Fruit fly (Drosophila melanogaster) whole organism, embryonic: ENCODE results near the gene tral.
A peak's percentile ranks its signal among the peaks of the same experiment; 100 is the strongest.

Source experiments
- ATbp ChIP-seq: fragments of 200-800 bp; sonication (Bioruptor generic); optimal IDR thresholded peaks from 2 replicates; lab custom pipeline; 2017; ENCODE audit warnings: missing biosample characterization, mild to moderate bottlenecking, missing genetic modification characterization, missing genetic modification reagents
- Atf6 ChIP-seq: fragments of 200-800 bp; sonication (Bioruptor generic); IDR thresholded peaks from 2 replicates; pipeline ENCODE4 v1.3.6; 2022; ENCODE audit warnings: missing biosample characterization, missing genetic modification characterization
- CG10462 ChIP-seq: fragments of 200-800 bp; sonication (Bioruptor generic); optimal IDR thresholded peaks from 2 replicates; lab custom pipeline; 2016; ENCODE audit warnings: missing biosample characterization, missing genetic modification characterization
- CG11695 ChIP-seq: fragments of 200-800 bp; sonication (Bioruptor generic); IDR thresholded peaks from 3 replicates; pipeline ENCODE4 v1.3.6; 2022; ENCODE audit warnings: missing biosample characterization, missing genetic modification characterization
- CG12659 ChIP-seq: fragments of 200-800 bp; sonication (Bioruptor generic); optimal IDR thresholded peaks from 3 replicates; lab custom pipeline; 2017; ENCODE audit warnings: mild to moderate bottlenecking, missing biosample characterization, missing genetic modification reagents, missing genetic modification characterization
- CG14710 ChIP-seq: fragments of 200-800 bp; sonication (Bioruptor generic); optimal IDR thresholded peaks from 3 replicates; lab custom pipeline; 2019; ENCODE audit warnings: missing biosample characterization, mild to moderate bottlenecking, missing genetic modification characterization, moderate library complexity
- CG15479 ChIP-seq: fragments of 200-800 bp; sonication (Bioruptor generic); optimal IDR thresholded peaks from 3 replicates; lab custom pipeline; 2019; ENCODE audit warnings: missing biosample characterization, mild to moderate bottlenecking, missing genetic modification characterization, moderate library complexity
- CG15601 ChIP-seq: fragments of 200-800 bp; sonication (Bioruptor generic); optimal IDR thresholded peaks from 3 replicates; lab custom pipeline; 2019; ENCODE audit warnings: missing biosample characterization, mild to moderate bottlenecking, missing genetic modification characterization, moderate library complexity
- CG16863 ChIP-seq: fragments of 200-800 bp; sonication (Bioruptor generic); optimal IDR thresholded peaks from 3 replicates; lab custom pipeline; 2016; ENCODE audit warnings: missing biosample characterization, missing genetic modification characterization
- CG1832 ChIP-seq: fragments of 200-800 bp; sonication (Bioruptor generic); optimal IDR thresholded peaks from 2 replicates; lab custom pipeline; 2017; ENCODE audit warnings: missing biosample characterization, mild to moderate bottlenecking, missing genetic modification characterization, inconsistent platforms
- CG2202 ChIP-seq: fragments of 200-800 bp; sonication (Bioruptor generic); optimal IDR thresholded peaks from 2 replicates; lab custom pipeline; 2018; ENCODE audit warnings: missing biosample characterization, mild to moderate bottlenecking, missing genetic modification characterization
- CG2678 ChIP-seq: fragments of 200-800 bp; sonication (Bioruptor generic); optimal IDR thresholded peaks from 3 replicates; lab custom pipeline; 2019; ENCODE audit warnings: missing biosample characterization, mild to moderate bottlenecking, missing genetic modification characterization, moderate library complexity
- CG30020 ChIP-seq: fragments of 200-800 bp; optimal IDR thresholded peaks from 2 replicates; lab custom pipeline; 2019; ENCODE audit warnings: missing biosample characterization, mild to moderate bottlenecking, missing genetic modification characterization, moderate library complexity
- CG3847 ChIP-seq: fragments of 200-800 bp; sonication (Bioruptor generic); IDR thresholded peaks from 2 replicates; pipeline ENCODE4 v1.3.6; 2022; ENCODE audit warnings: missing biosample characterization, missing genetic modification characterization
- CG4360 ChIP-seq: fragments of 200-800 bp; sonication (Bioruptor generic); IDR thresholded peaks from 2 replicates; pipeline ENCODE4 v1.3.6; 2022; ENCODE audit warnings: missing biosample characterization, missing genetic modification characterization
- CG43689 ChIP-seq: fragments of 200-800 bp; sonication (Bioruptor generic); IDR thresholded peaks from 2 replicates; pipeline ENCODE4 v1.3.6; 2022; ENCODE audit warnings: missing biosample characterization, missing genetic modification characterization
- CG5245 ChIP-seq: fragments of 200-800 bp; sonication (Bioruptor generic); optimal IDR thresholded peaks from 3 replicates; lab custom pipeline; 2016; ENCODE audit warnings: missing biosample characterization, missing genetic modification characterization
- CG6654 ChIP-seq: fragments of 200-800 bp; sonication (Bioruptor generic); optimal IDR thresholded peaks from 2 replicates; lab custom pipeline; 2017; ENCODE audit warnings: missing biosample characterization, mild to moderate bottlenecking, missing genetic modification characterization
- CG6689 ChIP-seq: fragments of 200-800 bp; sonication (Bioruptor generic); IDR thresholded peaks from 2 replicates; pipeline ENCODE4 v1.3.6; 2022; ENCODE audit warnings: missing biosample characterization, missing genetic modification characterization
- CG7357 ChIP-seq: fragments of 200-800 bp; sonication (Bioruptor generic); IDR thresholded peaks from 3 replicates; pipeline ENCODE4 v1.3.6; 2022; ENCODE audit warnings: missing biosample characterization, missing genetic modification characterization
- CG7745 ChIP-seq: fragments of 200-800 bp; sonication (Bioruptor generic); optimal IDR thresholded peaks from 2 replicates; lab custom pipeline; 2018; ENCODE audit warnings: missing biosample characterization, mild to moderate bottlenecking, missing genetic modification characterization, moderate library complexity
- CG7839 ChIP-seq: fragments of 200-800 bp; sonication (Bioruptor generic); optimal IDR thresholded peaks from 3 replicates; lab custom pipeline; 2018; ENCODE audit warnings: missing biosample characterization, mild to moderate bottlenecking, missing genetic modification characterization, moderate library complexity
- CG8089 ChIP-seq: fragments of 200-800 bp; sonication (Bioruptor generic); optimal IDR thresholded peaks from 3 replicates; lab custom pipeline; 2016; ENCODE audit warnings: missing biosample characterization, missing genetic modification characterization
- CG8290 ChIP-seq, 3 experiments: fragments of 200-800 bp; sonication (Bioruptor generic); optimal IDR thresholded peaks; 2 replicates each; lab custom pipeline; 2016 to 2019; ENCODE audit warnings: missing biosample characterization in 3 of 3, missing genetic modification characterization in 3 of 3, mild to moderate bottlenecking in 2 of 3, moderate library complexity in 1 of 3
- CG8924 ChIP-seq: fragments of 200-800 bp; optimal IDR thresholded peaks from 3 replicates; lab custom pipeline; 2019; ENCODE audit warnings: missing biosample characterization, mild to moderate bottlenecking, missing genetic modification characterization, moderate library complexity
- Chrac-16 ChIP-seq: fragments of 200-800 bp; sonication (Bioruptor generic); optimal IDR thresholded peaks from 3 replicates; lab custom pipeline; 2016; ENCODE audit warnings: missing biosample characterization, missing genetic modification characterization
- D19A ChIP-seq: fragments of 200-800 bp; optimal IDR thresholded peaks from 3 replicates; lab custom pipeline; 2019; ENCODE audit warnings: missing biosample characterization, mild to moderate bottlenecking, missing genetic modification characterization, moderate library complexity
- Dek ChIP-seq: fragments of 200-800 bp; sonication (Bioruptor generic); optimal IDR thresholded peaks from 3 replicates; lab custom pipeline; 2019; ENCODE audit warnings: missing biosample characterization, mild to moderate bottlenecking, missing genetic modification characterization, moderate library complexity
- Dll ChIP-seq: fragments of 200-800 bp; sonication (Bioruptor generic); IDR thresholded peaks from 4 replicates; pipeline ENCODE4 v1.3.6; 2022; ENCODE audit warnings: missing biosample characterization, missing genetic modification characterization; ENCODE audit not compliant: partially characterized antibody
- E2f2 ChIP-seq: fragments of 200-800 bp; sonication (Bioruptor generic); IDR thresholded peaks from 2 replicates; pipeline ENCODE4 v1.3.6; 2022; ENCODE audit warnings: missing biosample characterization, missing genetic modification characterization
- Oaz ChIP-seq: fragments of 200-800 bp; sonication (Bioruptor generic); IDR thresholded peaks from 2 replicates; pipeline ENCODE4 v1.3.6; 2022; ENCODE audit warnings: missing biosample characterization, missing genetic modification characterization
- ase ChIP-seq: fragments of 200-800 bp; sonication (Bioruptor generic); IDR thresholded peaks from 3 replicates; pipeline ENCODE4 v1.3.6; 2022; ENCODE audit warnings: missing biosample characterization, missing genetic modification characterization
- az2 ChIP-seq: fragments of 200-800 bp; sonication (Bioruptor generic); optimal IDR thresholded peaks from 3 replicates; lab custom pipeline; 2016; ENCODE audit warnings: missing biosample characterization, missing genetic modification characterization
- dmrt99B ChIP-seq: fragments of 200-800 bp; sonication (Bioruptor generic); optimal IDR thresholded peaks from 2 replicates; lab custom pipeline; 2018; ENCODE audit warnings: missing biosample characterization, mild to moderate bottlenecking, missing genetic modification characterization, moderate library complexity
- fd64A ChIP-seq: fragments of 200-800 bp; sonication (Bioruptor generic); optimal IDR thresholded peaks from 3 replicates; lab custom pipeline; 2018; ENCODE audit warnings: missing biosample characterization, mild to moderate bottlenecking, missing genetic modification characterization
- gem ChIP-seq: fragments of 200-800 bp; sonication (Bioruptor generic); optimal IDR thresholded peaks from 2 replicates; lab custom pipeline; 2019; ENCODE audit warnings: missing biosample characterization, mild to moderate bottlenecking, missing genetic modification characterization, moderate library complexity
- h ChIP-seq: fragments of >200 bp; optimal IDR thresholded peaks from 2 replicates; lab custom pipeline; 2017
- her ChIP-seq: fragments of 200-800 bp; sonication (Bioruptor generic); optimal IDR thresholded peaks from 2 replicates; lab custom pipeline; 2016; ENCODE audit warnings: missing biosample characterization, missing genetic modification characterization
- insv ChIP-seq, 2 experiments: fragments of 200-800 bp; sonication (Bioruptor generic); optimal IDR thresholded peaks; 3 replicates each; lab custom pipeline; 2016 to 2018; ENCODE audit warnings: missing biosample characterization in 2 of 2, missing genetic modification characterization in 2 of 2
- lola ChIP-seq, 3 experiments: fragments of >200 bp in 2 of 3; fragments of 200-800 bp in 1 of 3; sonication (Bioruptor generic) in 1 of 3; optimal IDR thresholded peaks; 2 replicates each; lab custom pipeline; 2017 to 2019; ENCODE audit warnings: missing biosample characterization in 3 of 3, missing genetic modification characterization in 3 of 3, mild to moderate bottlenecking in 1 of 3, moderate library complexity in 1 of 3
- org-1 ChIP-seq: fragments of 200-800 bp; sonication (Bioruptor generic); optimal IDR thresholded peaks from 2 replicates; lab custom pipeline; 2017; ENCODE audit warnings: missing biosample characterization, missing genetic modification characterization
- pros ChIP-seq: fragments of 200-800 bp; sonication (Bioruptor generic); optimal IDR thresholded peaks from 3 replicates; lab custom pipeline; 2019; ENCODE audit warnings: missing biosample characterization, mild to moderate bottlenecking, missing genetic modification characterization, moderate library complexity
- pum ChIP-seq: fragments of 200-800 bp; sonication (Bioruptor generic); optimal IDR thresholded peaks from 2 replicates; lab custom pipeline; 2016; ENCODE audit warnings: missing biosample characterization, missing genetic modification characterization
- ranshi ChIP-seq: fragments of 200-800 bp; sonication (Bioruptor generic); IDR thresholded peaks from 2 replicates; pipeline ENCODE4 v1.3.6; 2022; ENCODE audit warnings: missing biosample characterization, missing genetic modification characterization
- sens-2 ChIP-seq: fragments of 200-800 bp; sonication (Bioruptor generic); IDR thresholded peaks from 2 replicates; pipeline ENCODE4 v1.3.6; 2022; ENCODE audit warnings: missing biosample characterization, missing genetic modification characterization
- slbo ChIP-seq: fragments of 200-800 bp; sonication (Bioruptor generic); IDR thresholded peaks from 2 replicates; pipeline ENCODE4 v1.3.6; 2022; ENCODE audit warnings: missing biosample characterization, missing genetic modification characterization
- sqz ChIP-seq: fragments of 200-800 bp; sonication (Bioruptor generic); optimal IDR thresholded peaks from 3 replicates; lab custom pipeline; 2018; ENCODE audit warnings: missing biosample characterization, mild to moderate bottlenecking, missing genetic modification characterization
- tin ChIP-seq: fragments of 200-800 bp; sonication (Bioruptor generic); optimal IDR thresholded peaks from 3 replicates; lab custom pipeline; 2016; ENCODE audit warnings: missing biosample characterization, missing genetic modification characterization
- unpg ChIP-seq: fragments of 200-800 bp; sonication (Bioruptor generic); optimal IDR thresholded peaks from 3 replicates; lab custom pipeline; 2018; ENCODE audit warnings: missing biosample characterization, mild to moderate bottlenecking, missing genetic modification characterization, moderate library complexity
- vfl ChIP-seq: fragments of 200-800 bp; sonication (Bioruptor generic); optimal IDR thresholded peaks from 2 replicates; lab custom pipeline; 2016; ENCODE audit warnings: missing biosample characterization, missing genetic modification characterization

The tral gene

dm6 chr3L:12526433-12527113 is 11.7 kb downstream of the tral start, which contains the start of gene eIF2beta (continued):
- TF ChIP-seq CG2202 (tag; lab: Kevin White, UChicago) (peak; percentile 20), insv (GFP tag; optimal IDR thresholded peaks at IDR 0.05; lab: Kevin White, UChicago) (peak in 1 of 2 experiments; percentile 26), CG8924 (tag; lab: Kevin White, UChicago) (peak; percentile 57), CG7357 (GFP tag; lab: Robert Waterston, UW) (no peak), sens-2 (no peak), tin (GFP tag; lab: Kevin White, UChicago) (peak; percentile 31), lola (GFP tag; optimal IDR thresholded peaks at IDR 0.05; lab: Kevin White, UChicago) (no peak), ATbp (GFP tag; lab: Kevin White, UChicago) (no peak), gem (tag; lab: Kevin White, UChicago) (no peak), CG5245 (GFP tag; lab: Kevin White, UChicago) (peak; percentile 57), CG7839 (tag; lab: Kevin White, UChicago) (peak; percentile 39), slbo (GFP tag; lab: Robert Waterston, UW) (no peak), ranshi (no peak; the same call in 1 of the 2 replicates), CG10462 (GFP tag; lab: Kevin White, UChicago) (no peak), CG43689 (GFP tag; lab: Robert Waterston, UW) (no peak), fd64A (GFP tag; lab: Kevin White, UChicago) (no peak), unpg (GFP tag; lab: Kevin White, UChicago) (no peak), sqz (GFP tag; lab: Kevin White, UChicago) (peak; percentile 51), Dek (tag; lab: Kevin White, UChicago) (no peak), org-1 (GFP tag; lab: Kevin White, UChicago) (no peak), her (GFP tag; lab: Kevin White, UChicago) (no peak), ase (GFP tag; lab: Robert Waterston, UW) (no peak; the same call in 2 of the 3 replicates), vfl (GFP tag; lab: Kevin White, UChicago) (no peak), CG4360 (no peak), CG6689 (GFP tag; lab: Robert Waterston, UW) (no peak), CG30020 (tag; lab: Kevin White, UChicago) (peak; percentile 35), h (no peak), dmrt99B (peak; percentile 54), CG2678 (peak; percentile 27), Dll (GFP tag; lab: Robert Waterston, UW) (no peak), CG16863 (GFP tag; lab: Kevin White, UChicago) (peak; percentile 14), CG6654 (GFP tag; lab: Kevin White, UChicago) (peak; percentile 30), CG14710 (tag; lab: Kevin White, UChicago) (peak; percentile 64), E2f2 (GFP tag; lab: Robert Waterston, UW) (peak; percentile 20; the same call in 1 of the 2 replicates), Atf6 (GFP tag; lab: Robert Waterston, UW) (no peak), pum (no peak), CG7745 (tag; lab: Kevin White, UChicago) (no peak), CG8290 (GFP tag; optimal IDR thresholded peaks at IDR 0.05; lab: Kevin White, UChicago) (no peak), CG8290 (tag; optimal IDR thresholded peaks at IDR 0.05; lab: Kevin White, UChicago) (peak in 1 of 2 experiments; percentile 42), CG8089 (GFP tag; lab: Kevin White, UChicago) (no peak), az2 (GFP tag; lab: Kevin White, UChicago) (peak; percentile 49), CG11695 (GFP tag; lab: Robert Waterston, UW) (no peak), CG3847 (GFP tag; lab: Robert Waterston, UW) (no peak), D19A (tag; lab: Kevin White, UChicago) (peak; percentile 41), CG12659 (GFP tag; lab: Kevin White, UChicago) (peak; percentile 68), CG15601 (peak; percentile 52), pros (GFP tag; lab: Kevin White, UChicago) (no peak), CG15479 (GFP tag; lab: Kevin White, UChicago) (peak; percentile 14), Oaz (GFP tag; lab: Robert Waterston, UW) (no peak), Chrac-16 (GFP tag; lab: Kevin White, UChicago) (peak; percentile 28), CG1832 (GFP tag; lab: Kevin White, UChicago) (no peak)
